In genomic region chrX:16570572-16571224, dm6 we compare ENCODE assay signal across 1 fruit fly cellular context.
TF ChIP-seq lines count a peak whose summit lies in the region.

No protein-coding gene starts in this region.

TF ChIP-seq in whole organism, embryonic, 481 proteins besides CTCF, POLR2A, EP300 and RAD21 (continued from another document):
- TF ChIP-seq ewg (GFP tag; optimal IDR thresholded peaks at IDR 0.05; lab: Kevin White, UChicago) (no peak), prd (optimal IDR thresholded peaks at IDR 0.05; lab: Kevin White, UChicago) (no peak), prd (GFP tag; IDR thresholded peaks at IDR 0.05; lab: Robert Waterston, UW) (0 out of 3 replicates have a peak, but pooled peaks have one; percentile 8), CG42726 (GFP tag; IDR thresholded peaks at IDR 0.05; lab: Robert Waterston, UW; ENCODE audit: partially characterized antibody) (no peak), HLH3B (GFP tag; IDR thresholded peaks at IDR 0.05; lab: Robert Waterston, UW) (no peak), CG12071 (GFP tag; optimal IDR thresholded peaks at IDR 0.05; lab: Kevin White, UChicago) (no peak), BEAF-32 (GFP tag; optimal IDR thresholded peaks at IDR 0.05; lab: Kevin White, UChicago) (no peak), CG18262 (tag; optimal IDR thresholded peaks at IDR 0.05; lab: Kevin White, UChicago) (no peak), Chrac-16 (GFP tag; optimal IDR thresholded peaks at IDR 0.05; lab: Kevin White, UChicago) (no peak), Dp (GFP tag; optimal IDR thresholded peaks at IDR 0.05; lab: Kevin White, UChicago) (no peak), btn (GFP tag; optimal IDR thresholded peaks at IDR 0.05; lab: Kevin White, UChicago) (no peak), CG4730 (GFP tag; IDR thresholded peaks at IDR 0.05; lab: Robert Waterston, UW) (no peak), ranshi (GFP tag; IDR thresholded peaks at IDR 0.05; lab: Robert Waterston, UW) (no peak), az2 (GFP tag; optimal IDR thresholded peaks at IDR 0.05; lab: Kevin White, UChicago) (no peak), CG7839 (tag; optimal IDR thresholded peaks at IDR 0.05; lab: Kevin White, UChicago) (peak; percentile 25), CG11504 (tag; optimal IDR thresholded peaks at IDR 0.05; lab: Kevin White, UChicago) (no peak), CG8944 (GFP tag; optimal IDR thresholded peaks at IDR 0.05; lab: Kevin White, UChicago) (no peak), GATAe (GFP tag; conservative IDR thresholded peaks at IDR 0.05; lab: Robert Waterston, UW) (no peak), gfzf (GFP tag; optimal IDR thresholded peaks at IDR 0.05; lab: Kevin White, UChicago) (no peak), fd3F (GFP tag; optimal IDR thresholded peaks at IDR 0.05; lab: Kevin White, UChicago) (no peak), org-1 (GFP tag; optimal IDR thresholded peaks at IDR 0.05; lab: Kevin White, UChicago) (no peak), CG2129 (GFP tag; IDR thresholded peaks at IDR 0.05; lab: Robert Waterston, UW; ENCODE audit: partially characterized antibody) (no peak), odd (GFP tag; optimal IDR thresholded peaks at IDR 0.05; lab: Kevin White, UChicago) (no peak), crc (GFP tag; optimal IDR thresholded peaks at IDR 0.05; lab: Kevin White, UChicago) (no peak), CG3847 (GFP tag; IDR thresholded peaks at IDR 0.05; lab: Robert Waterston, UW) (peak; percentile 24; the same call in 1 of the 2 replicates), CG9932 (GFP tag; IDR thresholded peaks at IDR 0.05; lab: Robert Waterston, UW) (peak; percentile 37; the same call in 1 of the 2 replicates), row (GFP tag; IDR thresholded peaks at IDR 0.05; lab: Robert Waterston, UW) (peak; percentile 69), Hmx (GFP tag; optimal IDR thresholded peaks at IDR 0.05; lab: Kevin White, UChicago) (no peak), amos (GFP tag; IDR thresholded peaks at IDR 0.05; lab: Robert Waterston, UW; ENCODE audit: partially characterized antibody) (no peak), cad (GFP tag; optimal IDR thresholded peaks at IDR 0.05; lab: Kevin White, UChicago) (no peak), lmd (GFP tag; IDR thresholded peaks at IDR 0.05; lab: Robert Waterston, UW) (no peak), CG15269 (tag; optimal IDR thresholded peaks at IDR 0.05; lab: Kevin White, UChicago) (peak; percentile 13), CG7745 (tag; optimal IDR thresholded peaks at IDR 0.05; lab: Kevin White, UChicago) (no peak), pfk (GFP tag; optimal IDR thresholded peaks at IDR 0.05; lab: Kevin White, UChicago) (no peak), CG15514 (GFP tag; optimal IDR thresholded peaks at IDR 0.05; lab: Kevin White, UChicago) (no peak), twi (tag; optimal IDR thresholded peaks at IDR 0.05; lab: Kevin White, UChicago) (peak; percentile 34), CG16779 (GFP tag; IDR thresholded peaks at IDR 0.05; lab: Robert Waterston, UW) (no peak), Bteb2 (GFP tag; optimal IDR thresholded peaks at IDR 0.05; lab: Kevin White, UChicago) (no peak), CG32532 (GFP tag; IDR thresholded peaks at IDR 0.05; lab: Robert Waterston, UW) (peak; percentile 46), CG13123 (GFP tag; optimal IDR thresholded peaks at IDR 0.05; lab: Kevin White, UChicago) (no peak), CG10431 (GFP tag; optimal IDR thresholded peaks at IDR 0.05; lab: Kevin White, UChicago) (no peak), dpn (GFP tag; optimal IDR thresholded peaks at IDR 0.05; lab: Kevin White, UChicago) (no peak), Kr (GFP tag; optimal IDR thresholded peaks at IDR 0.05; lab: Kevin White, UChicago) (no peak), Hey (tag; optimal IDR thresholded peaks at IDR 0.05; lab: Kevin White, UChicago) (no peak), grau (tag; optimal IDR thresholded peaks at IDR 0.05; lab: Kevin White, UChicago) (peak; percentile 83), Oaz (GFP tag; IDR thresholded peaks at IDR 0.05; lab: Robert Waterston, UW) (no peak), tgo (GFP tag; IDR thresholded peaks at IDR 0.05; lab: Robert Waterston, UW) (no peak), schlank (tag; optimal IDR thresholded peaks at IDR 0.05; lab: Kevin White, UChicago) (no peak), D19A (tag; optimal IDR thresholded peaks at IDR 0.05; lab: Kevin White, UChicago) (no peak), Lpt (GFP tag; optimal IDR thresholded peaks at IDR 0.05; lab: Kevin White, UChicago) (no peak), mld (GFP tag; IDR thresholded peaks at IDR 0.05; lab: Robert Waterston, UW; ENCODE audit: partially characterized antibody) (no peak), sim (GFP tag; IDR thresholded peaks at IDR 0.05; lab: Robert Waterston, UW) (no peak), CG2199 (GFP tag; IDR thresholded peaks at IDR 0.05; lab: Robert Waterston, UW) (no peak), sens-2 (GFP tag; IDR thresholded peaks at IDR 0.05; lab: Robert Waterston, UW) (no peak), nau (GFP tag; optimal IDR thresholded peaks at IDR 0.05; lab: Kevin White, UChicago) (no peak), CG11560 (tag; IDR thresholded peaks at IDR 0.05; lab: Robert Waterston, UW) (no peak), Hsf (GFP tag; optimal IDR thresholded peaks at IDR 0.05; lab: Kevin White, UChicago) (no peak), BtbVII (GFP tag; optimal IDR thresholded peaks at IDR 0.05; lab: Kevin White, UChicago) (no peak), gem (tag; optimal IDR thresholded peaks at IDR 0.05; lab: Kevin White, UChicago) (peak; percentile 44), lov (optimal IDR thresholded peaks at IDR 0.05; lab: Kevin White, UChicago) (no peak), lov (GFP tag; IDR thresholded peaks at IDR 0.05; lab: Robert Waterston, UW) (no peak), tx (GFP tag; optimal IDR thresholded peaks at IDR 0.05; lab: Kevin White, UChicago) (no peak), salm (tag; optimal IDR thresholded peaks at IDR 0.05; lab: Kevin White, UChicago) (no peak), Drgx (GFP tag; IDR thresholded peaks at IDR 0.05; lab: Robert Waterston, UW) (0 out of 2 replicates have a peak, but pooled peaks have one; percentile 25), slbo (GFP tag; IDR thresholded peaks at IDR 0.05; lab: Robert Waterston, UW) (peak; percentile 19; the same call in 1 of the 2 replicates), CG17829 (tag; optimal IDR thresholded peaks at IDR 0.05; lab: Kevin White, UChicago) (no peak), ci (GFP tag; IDR thresholded peaks at IDR 0.05; lab: Robert Waterston, UW) (no peak), tup (GFP tag; optimal IDR thresholded peaks at IDR 0.05; lab: Kevin White, UChicago) (no peak), dysf (GFP tag; IDR thresholded peaks at IDR 0.05; lab: Robert Waterston, UW) (peak; percentile 41; the same call in 2 of the 3 replicates), CG3065 (GFP tag; optimal IDR thresholded peaks at IDR 0.05; lab: Kevin White, UChicago) (no peak), vfl (GFP tag; optimal IDR thresholded peaks at IDR 0.05; lab: Kevin White, UChicago) (no peak), maf-S (GFP tag; optimal IDR thresholded peaks at IDR 0.05; lab: Kevin White, UChicago) (no peak), Vsx1 (GFP tag; optimal IDR thresholded peaks at IDR 0.05; lab: Kevin White, UChicago) (no peak), dmrt99B (tag; optimal IDR thresholded peaks at IDR 0.05; lab: Kevin White, UChicago) (peak; percentile 7), CG4424 (GFP tag; optimal IDR thresholded peaks at IDR 0.05; lab: Kevin White, UChicago) (no peak), CG3726 (GFP tag; IDR thresholded peaks at IDR 0.05; lab: Robert Waterston, UW) (no peak), CG3163 (GFP tag; optimal IDR thresholded peaks at IDR 0.05; lab: Kevin White, UChicago) (no peak), trh (GFP tag; optimal IDR thresholded peaks at IDR 0.05; lab: Kevin White, UChicago) (no peak), chif (GFP tag; optimal IDR thresholded peaks at IDR 0.05; lab: Kevin White, UChicago) (no peak), Optix (GFP tag; IDR thresholded peaks at IDR 0.05; lab: Robert Waterston, UW) (no peak), CG2678 (tag; optimal IDR thresholded peaks at IDR 0.05; lab: Kevin White, UChicago) (peak; percentile 24), wor (GFP tag; IDR thresholded peaks at IDR 0.05; lab: Robert Waterston, UW) (no peak), CG6791 (GFP tag; IDR thresholded peaks at IDR 0.05; lab: Robert Waterston, UW; ENCODE audit: partially characterized antibody) (no peak), NC2β (GFP tag; optimal IDR thresholded peaks at IDR 0.05; lab: Kevin White, UChicago) (no peak), nom (GFP tag; optimal IDR thresholded peaks at IDR 0.05; lab: Kevin White, UChicago) (no peak), CG17385 (GFP tag; optimal IDR thresholded peaks at IDR 0.05; lab: Kevin White, UChicago) (no peak), Ada2b (GFP tag; IDR thresholded peaks at IDR 0.05; lab: Robert Waterston, UW) (no peak), CG18619 (GFP tag; optimal IDR thresholded peaks at IDR 0.05; lab: Kevin White, UChicago) (no peak), CHES-1-like (GFP tag; optimal IDR thresholded peaks at IDR 0.05; lab: Kevin White, UChicago) (no peak), H15 (GFP tag; IDR thresholded peaks at IDR 0.05; lab: Robert Waterston, UW) (no peak), CG10979 (tag; optimal IDR thresholded peaks at IDR 0.05; lab: Kevin White, UChicago) (no peak), CG13424 (tag; optimal IDR thresholded peaks at IDR 0.05; lab: Kevin White, UChicago) (peak; percentile 17), CG7786 (GFP tag; optimal IDR thresholded peaks at IDR 0.05; lab: Kevin White, UChicago) (peak; percentile 3), CG6813 (GFP tag; optimal IDR thresholded peaks at IDR 0.05; lab: Kevin White, UChicago) (no peak), CG17568 (GFP tag; optimal IDR thresholded peaks at IDR 0.05; lab: Kevin White, UChicago) (no peak), jumu (GFP tag; optimal IDR thresholded peaks at IDR 0.05; lab: Kevin White, UChicago) (no peak), sr (GFP tag; IDR thresholded peaks at IDR 0.05; lab: Robert Waterston, UW) (no peak), p53 (GFP tag; optimal IDR thresholded peaks at IDR 0.05; lab: Kevin White, UChicago) (no peak), en (GFP tag; optimal IDR thresholded peaks at IDR 0.05; lab: Kevin White, UChicago) (no peak), CG11696 (GFP tag; IDR thresholded peaks at IDR 0.05; lab: Robert Waterston, UW) (no peak), CG9727 (GFP tag; optimal IDR thresholded peaks at IDR 0.05; lab: Kevin White, UChicago) (no peak), CG1647 (GFP tag; optimal IDR thresholded peaks at IDR 0.05; lab: Kevin White, UChicago) (no peak), CG4282 (GFP tag; optimal IDR thresholded peaks at IDR 0.05; lab: Kevin White, UChicago) (no peak), PHDP (tag; optimal IDR thresholded peaks at IDR 0.05; lab: Kevin White, UChicago) (peak; percentile 7), Blimp-1 (GFP tag; optimal IDR thresholded peaks at IDR 0.05; lab: Kevin White, UChicago) (no peak), CG18599 (GFP tag; optimal IDR thresholded peaks at IDR 0.05; lab: Kevin White, UChicago) (peak; percentile 26), Doc3 (GFP tag; IDR thresholded peaks at IDR 0.05; lab: Robert Waterston, UW; ENCODE audit: partially characterized antibody) (no peak), CG6689 (GFP tag; IDR thresholded peaks at IDR 0.05; lab: Robert Waterston, UW) (no peak), C15 (GFP tag; IDR thresholded peaks at IDR 0.05; lab: Robert Waterston, UW) (no peak), HLHmδ (GFP tag; optimal IDR thresholded peaks at IDR 0.05; lab: Kevin White, UChicago) (no peak), sqz (GFP tag; optimal IDR thresholded peaks at IDR 0.05; lab: Kevin White, UChicago) (no peak), CG2116 (GFP tag; optimal IDR thresholded peaks at IDR 0.05; lab: Kevin White, UChicago) (no peak), CG5953 (GFP tag; IDR thresholded peaks at IDR 0.05; lab: Robert Waterston, UW) (no peak), kay (GFP tag; optimal IDR thresholded peaks at IDR 0.05; lab: Kevin White, UChicago) (no peak), sd (tag; optimal IDR thresholded peaks at IDR 0.05; lab: Kevin White, UChicago) (peak; percentile 80), dati (GFP tag; IDR thresholded peaks at IDR 0.05; lab: Robert Waterston, UW) (no peak), Sry-δ (GFP tag; optimal IDR thresholded peaks at IDR 0.05; lab: Kevin White, UChicago) (no peak), gcm (GFP tag; optimal IDR thresholded peaks at IDR 0.05; lab: Kevin White, UChicago) (no peak), kah (GFP tag; optimal IDR thresholded peaks at IDR 0.05; lab: Kevin White, UChicago) (peak; percentile 55), Meics (GFP tag; optimal IDR thresholded peaks at IDR 0.05; lab: Kevin White, UChicago) (peak; percentile 41), mirr (GFP tag; optimal IDR thresholded peaks at IDR 0.05; lab: Kevin White, UChicago) (no peak), wek (GFP tag; optimal IDR thresholded peaks at IDR 0.05; lab: Kevin White, UChicago) (no peak)
